Worm (Caenorhabditis elegans) whole organism, late embryonic: ENCODE data around the gene F22E5.8.
"Not testable (repeated sequence)": the region's sequence is repeated elsewhere in the genome, so short reads cannot be mapped to it uniquely, and the experiment has no call there.

ENCODE experiments used
- F13H6.1 ChIP-seq: sonication (generic microtip); optimal IDR thresholded peaks from 2 replicates; lab custom pipeline; 2016; ENCODE audit warnings: missing genetic modification characterization, missing compliant biosample characterization
- Y22D7AL.16 ChIP-seq: sonication (generic microtip); optimal IDR thresholded peaks from 2 replicates; lab custom pipeline; 2016; ENCODE audit warnings: missing genetic modification characterization, missing compliant biosample characterization
- ahr-1 ChIP-seq: sonication (generic microtip); optimal IDR thresholded peaks from 2 replicates; lab custom pipeline; 2016; ENCODE audit warnings: missing genetic modification characterization, missing compliant biosample characterization
- ceh-2 ChIP-seq: sonication (generic microtip); optimal IDR thresholded peaks from 2 replicates; lab custom pipeline; 2016; ENCODE audit warnings: missing genotype, missing genetic modification characterization, missing compliant biosample characterization
- lin-11 ChIP-seq: fragments of 200-800 bp; sonication (Bioruptor generic); optimal IDR thresholded peaks from 2 replicates; lab custom pipeline; 2018; ENCODE audit warnings: mild to moderate bottlenecking, missing genetic modification characterization, missing compliant biosample characterization
- pqm-1 ChIP-seq: sonication (generic microtip); optimal IDR thresholded peaks from 2 replicates; lab custom pipeline; 2016; ENCODE audit warnings: missing genetic modification characterization, missing compliant biosample characterization
- ref-2 ChIP-seq: sonication (generic microtip); optimal IDR thresholded peaks from 2 replicates; lab custom pipeline; 2016; ENCODE audit warnings: missing genetic modification characterization, missing compliant biosample characterization
- unc-3 ChIP-seq, 2 experiments: fragments of 200-800 bp in 1 of 2; sonication (Bioruptor generic) in 1 of 2; sonication (generic microtip) in 1 of 2; conservative IDR thresholded peaks in 1 of 2; optimal IDR thresholded peaks in 1 of 2; 2 replicates each; pipeline versions ENCODE4 v1.3.6 to Lab custom; 2016 to 2022; ENCODE audit warnings: missing compliant biosample characterization in 2 of 2, missing genetic modification characterization in 2 of 2, missing genetic modification reagents in 1 of 2
- ztf-16 ChIP-seq: sonication (generic microtip); optimal IDR thresholded peaks from 2 replicates; lab custom pipeline; 2017; ENCODE audit warnings: missing genetic modification characterization, missing compliant biosample characterization

- TF ChIP-seq F13H6.1 (tag; lab: Kevin White, UChicago); ceh-2 (tag; lab: Kevin White, UChicago); ahr-1 (tag; lab: Kevin White, UChicago); Y22D7AL.16 (tag; lab: Kevin White, UChicago); pqm-1 (tag; lab: Kevin White, UChicago); unc-3 (GFP tag; conservative IDR thresholded peaks at IDR 0.05; lab: Robert Waterston, UW); unc-3 (tag; optimal IDR thresholded peaks at IDR 0.05; lab: Kevin White, UChicago); ztf-16; lin-11 (tag; lab: Kevin White, UChicago); ref-2 (tag; lab: Kevin White, UChicago): not testable (repeated sequence)
Observed at ce11 chrII:2616634-2617033, 23.2 kb upstream of the F22E5.8 start, which contains the start of gene msrp-5.
